Fruit fly (Drosophila melanogaster) Kc167 (cell line): Measurements from ENCODE around the gene CtsL4.

ENCODE experiments used
- Myc ChIP-seq: fragments of >200 bp; optimal IDR thresholded peaks from 2 replicates; lab custom pipeline; 2017; ENCODE audit warnings: missing external identifiers
- Sin3A ChIP-seq: fragments of >200 bp; optimal IDR thresholded peaks from 2 replicates; lab custom pipeline; 2018; ENCODE audit warnings: missing external identifiers
- h ChIP-seq: fragments of >200 bp; optimal IDR thresholded peaks from 3 replicates; lab custom pipeline; 2018; ENCODE audit warnings: missing external identifiers
- insv ChIP-seq: fragments of >200 bp; optimal IDR thresholded peaks from 3 replicates; lab custom pipeline; 2018; ENCODE audit warnings: missing external identifiers
- psq ChIP-seq: fragments of >200 bp; optimal IDR thresholded peaks from 2 replicates; lab custom pipeline; 2017; ENCODE audit warnings: missing external identifiers
- ttk ChIP-seq: sonication (Bioruptor generic); optimal IDR thresholded peaks from 2 replicates; lab custom pipeline; 2017; ENCODE audit warnings: missing external identifiers

CtsL4 gene

dm6 chr2L:10351130-10351529 lies 5.3 kb downstream of the CtsL4 start:
- TF ChIP-seq h (lab: Kevin White, UChicago) (no peak), Sin3A (lab: Kevin White, UChicago) (no peak), insv (lab: Kevin White, UChicago) (no peak), ttk (lab: Kevin White, UChicago) (no peak), psq (lab: Kevin White, UChicago) (no peak), Myc (lab: Kevin White, UChicago) (no peak)

dm6 chr2L:10344029-10344606 lies 12.3 kb downstream of the CtsL4 start, which contains the start of gene Frmd5:
TSS of gene Frmd5 (plus strand) at chr2L:10344442.
- no peak for TF ChIP-seq psq (lab: Kevin White, UChicago)
- no peak for TF ChIP-seq Myc (lab: Kevin White, UChicago)

dm6 chr2L:10342471-10342870 lies 13.9 kb downstream of the CtsL4 start, which contains the start of gene Sps2:
TSS of gene Sps2 (plus strand) at chr2L:10342594.
- no peak for TF ChIP-seq ttk (lab: Kevin White, UChicago)
- no peak for TF ChIP-seq Myc (lab: Kevin White, UChicago)
- no peak for TF ChIP-seq h (lab: Kevin White, UChicago)
- TF ChIP-seq psq (lab: Kevin White, UChicago) = no peak
- no peak for TF ChIP-seq Sin3A (lab: Kevin White, UChicago)
- no peak for TF ChIP-seq insv (lab: Kevin White, UChicago)

- TF ChIP-seq Sin3A (lab: Kevin White, UChicago) (no peak), ttk (lab: Kevin White, UChicago) (no peak), Myc (lab: Kevin White, UChicago) (no peak), h (lab: Kevin White, UChicago) (no peak), insv (lab: Kevin White, UChicago) (no peak), psq (lab: Kevin White, UChicago) (no peak)
Measured at dm6 chr2L:10341405-10341804, 15.0 kb downstream of the CtsL4 start, which contains the start of gene CG31715. TSS of gene CG31715 (plus strand) at chr2L:10341616.

- TF ChIP-seq h (lab: Kevin White, UChicago) (no peak), insv (lab: Kevin White, UChicago) (no peak), Sin3A (lab: Kevin White, UChicago) (no peak), Myc (lab: Kevin White, UChicago) (no peak), ttk (lab: Kevin White, UChicago) (no peak), psq (lab: Kevin White, UChicago) (no peak)
Measured at dm6 chr2L:10339841-10340240, 16.6 kb downstream of the CtsL4 start.

- TF ChIP-seq Myc (lab: Kevin White, UChicago) (no peak), ttk (lab: Kevin White, UChicago) (no peak)
Measured at dm6 chr2L:10339212-10339721, 17.1 kb downstream of the CtsL4 start, which contains the start of gene SamDC. TSS of gene SamDC (plus strand) at chr2L:10339457.

- TF ChIP-seq Sin3A (lab: Kevin White, UChicago) (no peak), insv (lab: Kevin White, UChicago) (no peak), ttk (lab: Kevin White, UChicago) (no peak), Myc (lab: Kevin White, UChicago) (no peak), h (lab: Kevin White, UChicago) (no peak), psq (lab: Kevin White, UChicago) (no peak)
Measured at dm6 chr2L:10334854-10335277, 21.5 kb downstream of the CtsL4 start.

dm6 chr2L:10334213-10334612 lies 22.2 kb downstream of the CtsL4 start:
- TF ChIP-seq psq (lab: Kevin White, UChicago) = no peak
- TF ChIP-seq ttk (lab: Kevin White, UChicago) = no peak
- TF ChIP-seq insv (lab: Kevin White, UChicago) = no peak
- TF ChIP-seq Myc (lab: Kevin White, UChicago) = no peak
- no peak for TF ChIP-seq Sin3A (lab: Kevin White, UChicago)
- no peak for TF ChIP-seq h (lab: Kevin White, UChicago)

- TF ChIP-seq insv (lab: Kevin White, UChicago) = no peak
- TF ChIP-seq ttk (lab: Kevin White, UChicago) = no peak
- no peak for TF ChIP-seq Myc (lab: Kevin White, UChicago)
- TF ChIP-seq psq (lab: Kevin White, UChicago) = no peak
- no peak for TF ChIP-seq h (lab: Kevin White, UChicago)
- TF ChIP-seq Sin3A (lab: Kevin White, UChicago) = no peak
Measured at dm6 chr2L:10333091-10333991, 23.1 kb downstream of the CtsL4 start, which contains the start of gene GATAd. TSS of gene GATAd (plus strand) at chr2L:10333734.

dm6 chr2L:10331066-10331847 lies 25.1 kb downstream of the CtsL4 start, which contains the start of the genes Schip1 and Cox10:
TSS of gene Schip1 (minus strand) at chr2L:10331116.
TSS of gene Cox10 (plus strand) at chr2L:10331471.
- TF ChIP-seq insv (lab: Kevin White, UChicago) (no peak), ttk (lab: Kevin White, UChicago) (no peak), Sin3A (lab: Kevin White, UChicago) (no peak)
